Fruit fly (Drosophila melanogaster) whole organism, wandering third instar larva: ENCODE results near the gene mRpS26.

ENCODE experiments used
- Hr78 ChIP-seq: fragments of >200 bp; optimal IDR thresholded peaks from 2 replicates; lab custom pipeline; 2017; ENCODE audit warnings: missing biosample characterization, missing genetic modification characterization
- Hr83 ChIP-seq: fragments of 200-300 bp; sonication (Bioruptor generic); optimal IDR thresholded peaks from 2 replicates; lab custom pipeline; 2016; ENCODE audit warnings: missing biosample characterization, mild to moderate bottlenecking, missing genetic modification characterization, moderate library complexity; ENCODE audit not compliant: poor library complexity, severe bottlenecking
- Jra ChIP-seq: sonication (Bioruptor generic); optimal IDR thresholded peaks from 2 replicates; lab custom pipeline; 2016; ENCODE audit warnings: missing biosample characterization, missing genetic modification characterization
- Myc ChIP-seq: fragments of >200 bp; optimal IDR thresholded peaks from 2 replicates; lab custom pipeline; 2017
- OdsH ChIP-seq: fragments of 200-800 bp; sonication (Bioruptor generic); optimal IDR thresholded peaks from 2 replicates; lab custom pipeline; 2016; ENCODE audit warnings: missing biosample characterization, mild to moderate bottlenecking, missing genetic modification characterization
- Rel ChIP-seq, 2 experiments: fragments of 200-800 bp; sonication (Bioruptor generic) in 1 of 2; optimal IDR thresholded peaks; 2 replicates in 1 of 2; 3 replicates in 1 of 2; lab custom pipeline; 2016 to 2019; ENCODE audit warnings: mild to moderate bottlenecking in 2 of 2, missing biosample characterization in 2 of 2, missing genetic modification characterization in 2 of 2, moderate library complexity in 1 of 2
- dl ChIP-seq, 2 experiments: fragments of 175-275, 200-275 bp in 1 of 2; fragments of 200-275 bp in 1 of 2; sonication (Bioruptor generic); optimal IDR thresholded peaks; lab custom pipeline; 2018; ENCODE audit warnings: mild to moderate bottlenecking in 2 of 2, missing biosample characterization in 2 of 2, missing genetic modification characterization in 2 of 2, moderate library complexity in 2 of 2; ENCODE audit not compliant: partially characterized antibody in 2 of 2, insufficient read depth in 1 of 2
- foxo ChIP-seq, 2 experiments: fragments of 200-800 bp; sonication (Bioruptor generic); optimal IDR thresholded peaks; 2 replicates in 1 of 2; 3 replicates in 1 of 2; lab custom pipeline; 2016 to 2017; ENCODE audit warnings: missing biosample characterization in 2 of 2, missing genetic modification characterization in 2 of 2
- psq ChIP-seq: fragments of 200-800 bp; sonication (Bioruptor generic); optimal IDR thresholded peaks from 3 replicates; lab custom pipeline; 2017; ENCODE audit warnings: missing biosample characterization, mild to moderate bottlenecking, missing genetic modification characterization, moderate library complexity

- TF ChIP-seq OdsH (GFP tag; lab: Kevin White, UChicago), result no peak
- no peak for TF ChIP-seq Jra
- peak; percentile 14 to 63 for TF ChIP-seq dl (GFP tag; optimal IDR thresholded peaks at IDR 0.05; lab: Kevin White, UChicago; ENCODE audit: insufficient read depth in 1 of 2, partially characterized antibody in 2 of 2)
- TF ChIP-seq psq, result no peak
- TF ChIP-seq Rel (GFP tag; optimal IDR thresholded peaks at IDR 0.05; lab: Kevin White, UChicago), result no peak
- TF ChIP-seq Rel (tag; optimal IDR thresholded peaks at IDR 0.05; lab: Kevin White, UChicago), result no peak
- TF ChIP-seq Hr83, result no peak
- TF ChIP-seq Hr78 (GFP tag; lab: Kevin White, UChicago), result no peak
- TF ChIP-seq Myc (lab: Kevin White, UChicago), result no peak
- TF ChIP-seq foxo (GFP tag; optimal IDR thresholded peaks at IDR 0.05; lab: Kevin White, UChicago), result no peak
Observed at dm6 chr3L:18139184-18139629, 32.8 kb downstream of the mRpS26 start, which contains the start of gene geko.
